Fruit fly (Drosophila melanogaster) whole organism, embryonic: ENCODE data around the gene pnt.

ENCODE experiments used
- CG10209 ChIP-seq: fragments of 200-800 bp; sonication (Bioruptor generic); optimal IDR thresholded peaks from 3 replicates; lab custom pipeline; 2017; ENCODE audit warnings: missing biosample characterization, mild to moderate bottlenecking, missing genetic modification characterization, missing genetic modification reagents
- CG10267 ChIP-seq: fragments of 200-800 bp; sonication (Bioruptor generic); optimal IDR thresholded peaks from 2 replicates; lab custom pipeline; 2018; ENCODE audit warnings: missing biosample characterization, mild to moderate bottlenecking, missing genetic modification characterization, moderate library complexity
- CG10431 ChIP-seq: fragments of 200-800 bp; sonication (Bioruptor generic); optimal IDR thresholded peaks from 3 replicates; lab custom pipeline; 2018; ENCODE audit warnings: missing biosample characterization, mild to moderate bottlenecking, missing genetic modification characterization
- CG10543 ChIP-seq: fragments of 200-800 bp; sonication (Bioruptor generic); optimal IDR thresholded peaks from 3 replicates; lab custom pipeline; 2017; ENCODE audit warnings: missing biosample characterization, mild to moderate bottlenecking, missing genetic modification characterization, moderate library complexity
- CG12769 ChIP-seq: fragments of 200-800 bp; sonication (Bioruptor generic); optimal IDR thresholded peaks from 2 replicates; lab custom pipeline; 2019; ENCODE audit warnings: missing biosample characterization, mild to moderate bottlenecking, missing genetic modification characterization, moderate library complexity
- CG14441 ChIP-seq: fragments of 200-800 bp; sonication (Bioruptor generic); IDR thresholded peaks from 2 replicates; pipeline ENCODE4 v1.3.6; 2022; ENCODE audit warnings: missing biosample characterization, missing genetic modification characterization
- CG14667 ChIP-seq: fragments of 200-800 bp; sonication (Bioruptor generic); IDR thresholded peaks from 2 replicates; pipeline ENCODE4 v1.3.6; 2022; ENCODE audit warnings: missing biosample characterization, missing genetic modification characterization
- CG16813 ChIP-seq: fragments of 200-800 bp; sonication (Bioruptor generic); IDR thresholded peaks from 3 replicates; pipeline ENCODE4 v1.3.6; 2022; ENCODE audit warnings: missing biosample characterization, missing genetic modification characterization; ENCODE audit not compliant: partially characterized antibody
- CG16863 ChIP-seq: fragments of 200-800 bp; sonication (Bioruptor generic); optimal IDR thresholded peaks from 3 replicates; lab custom pipeline; 2016; ENCODE audit warnings: missing biosample characterization, missing genetic modification characterization
- CG2199 ChIP-seq: fragments of 200-800 bp; sonication (Bioruptor generic); IDR thresholded peaks from 3 replicates; pipeline ENCODE4 v1.3.6; 2022; ENCODE audit warnings: missing biosample characterization, missing genetic modification characterization
- CG2875 ChIP-seq: fragments of 200-800 bp; sonication (Bioruptor generic); optimal IDR thresholded peaks from 2 replicates; lab custom pipeline; 2017; ENCODE audit warnings: missing biosample characterization, mild to moderate bottlenecking, missing genetic modification characterization, missing genetic modification reagents
- CG32532 ChIP-seq: fragments of 200-800 bp; sonication (Bioruptor generic); IDR thresholded peaks from 2 replicates; pipeline ENCODE4 v1.3.6; 2022; ENCODE audit warnings: missing biosample characterization, missing genetic modification characterization
- CG32767 ChIP-seq: fragments of 200-800 bp; sonication (Bioruptor generic); IDR thresholded peaks from 2 replicates; pipeline ENCODE4 v1.3.6; 2022; ENCODE audit warnings: missing biosample characterization, missing genetic modification characterization
- CG4360 ChIP-seq: fragments of 200-800 bp; sonication (Bioruptor generic); IDR thresholded peaks from 2 replicates; pipeline ENCODE4 v1.3.6; 2022; ENCODE audit warnings: missing biosample characterization, missing genetic modification characterization
- CG4854 ChIP-seq: fragments of 200-800 bp; sonication (Bioruptor generic); optimal IDR thresholded peaks from 2 replicates; lab custom pipeline; 2016; ENCODE audit warnings: missing biosample characterization, missing genetic modification characterization, inconsistent platforms
- CG5180 ChIP-seq: fragments of 200-800 bp; sonication (Bioruptor generic); optimal IDR thresholded peaks from 3 replicates; lab custom pipeline; 2017; ENCODE audit warnings: missing biosample characterization, missing genetic modification characterization, mild to moderate bottlenecking, moderate library complexity, missing genetic modification reagents
- CG8924 ChIP-seq: fragments of 200-800 bp; optimal IDR thresholded peaks from 3 replicates; lab custom pipeline; 2019; ENCODE audit warnings: missing biosample characterization, mild to moderate bottlenecking, missing genetic modification characterization, moderate library complexity
- CG9727 ChIP-seq: fragments of 200-800 bp; sonication (Bioruptor generic); optimal IDR thresholded peaks from 3 replicates; lab custom pipeline; 2017; ENCODE audit warnings: missing biosample characterization, mild to moderate bottlenecking, missing genetic modification characterization
- Deaf1 ChIP-seq: fragments of 200-800 bp; optimal IDR thresholded peaks from 3 replicates; lab custom pipeline; 2019; ENCODE audit warnings: missing biosample characterization, mild to moderate bottlenecking, missing genetic modification characterization, moderate library complexity
- Dfd ChIP-seq, 2 experiments: fragments of >200 bp; optimal IDR thresholded peaks; 2 replicates each; lab custom pipeline; 2017; ENCODE audit warnings: missing biosample characterization in 2 of 2, missing genetic modification characterization in 2 of 2
- Med ChIP-seq: fragments of 200-800 bp; sonication (Bioruptor generic); peaks from one replicate; lab custom pipeline; 2016; ENCODE audit warnings: missing biosample characterization, missing genetic modification characterization, mild to moderate bottlenecking, inconsistent platforms, moderate library complexity
- Mrtf ChIP-seq: fragments of 200-800 bp; sonication (Bioruptor generic); IDR thresholded peaks from 3 replicates; pipeline ENCODE4 v1.3.6; 2022; ENCODE audit warnings: missing biosample characterization, missing genetic modification characterization
- Ssrp ChIP-seq: fragments of 200-800 bp; sonication (Bioruptor generic); optimal IDR thresholded peaks from 2 replicates; lab custom pipeline; 2018; ENCODE audit warnings: missing biosample characterization, mild to moderate bottlenecking, missing genetic modification characterization, moderate library complexity
- Tbp ChIP-seq: fragments of >200 bp; optimal IDR thresholded peaks from 2 replicates; lab custom pipeline; 2018; ENCODE audit warnings: missing biosample characterization, missing genetic modification characterization
- Trl ChIP-seq, 3 experiments: fragments of >200 bp in 2 of 3; fragments of 200-800 bp in 1 of 3; sonication (Bioruptor generic) in 1 of 3; optimal IDR thresholded peaks; 2 replicates in 1 of 3; 3 replicates in 2 of 3; lab custom pipeline; 2016 to 2017; ENCODE audit warnings: missing biosample characterization in 1 of 3, missing genetic modification characterization in 1 of 3
- btn ChIP-seq: fragments of 200-800 bp; sonication (Bioruptor generic); optimal IDR thresholded peaks from 2 replicates; lab custom pipeline; 2016; ENCODE audit warnings: missing biosample characterization, missing genetic modification characterization
- ci ChIP-seq: fragments of 200-800 bp; sonication (Bioruptor generic); IDR thresholded peaks from 3 replicates; pipeline ENCODE4 v1.3.6; 2022; ENCODE audit warnings: missing biosample characterization, missing genetic modification characterization
- crol ChIP-seq: fragments of 200-800 bp; sonication (Bioruptor generic); IDR thresholded peaks from 2 replicates; pipeline ENCODE4 v1.3.6; 2022; ENCODE audit warnings: missing biosample characterization, missing genetic modification characterization
- dan ChIP-seq: fragments of 200-800 bp; sonication (Bioruptor generic); IDR thresholded peaks from 2 replicates; pipeline ENCODE4 v1.3.6; 2022; ENCODE audit warnings: missing biosample characterization, missing genetic modification characterization
- dati ChIP-seq: fragments of 200-800 bp; sonication (Bioruptor generic); IDR thresholded peaks from 2 replicates; pipeline ENCODE4 v1.3.6; 2022; ENCODE audit warnings: missing biosample characterization, missing genetic modification characterization
- grn ChIP-seq: fragments of 200-800 bp; sonication (Bioruptor generic); optimal IDR thresholded peaks from 3 replicates; lab custom pipeline; 2017; ENCODE audit warnings: missing biosample characterization, missing genetic modification characterization
- oc ChIP-seq: fragments of 200-800 bp; sonication (Bioruptor generic); optimal IDR thresholded peaks from 2 replicates; lab custom pipeline; 2018; ENCODE audit warnings: missing biosample characterization, mild to moderate bottlenecking, missing genetic modification characterization, moderate library complexity
- onecut ChIP-seq: fragments of 200-800 bp; sonication (Bioruptor generic); IDR thresholded peaks from 2 replicates; pipeline ENCODE4 v1.3.6; 2022; ENCODE audit warnings: missing biosample characterization, missing genetic modification characterization
- ranshi ChIP-seq: fragments of 200-800 bp; sonication (Bioruptor generic); IDR thresholded peaks from 2 replicates; pipeline ENCODE4 v1.3.6; 2022; ENCODE audit warnings: missing biosample characterization, missing genetic modification characterization
- schlank ChIP-seq: fragments of 200-800 bp; sonication (Bioruptor generic); optimal IDR thresholded peaks from 2 replicates; lab custom pipeline; 2018; ENCODE audit warnings: missing biosample characterization, mild to moderate bottlenecking, missing genetic modification characterization
- sens ChIP-seq: fragments of 200-800 bp; sonication (Bioruptor generic); peaks from one replicate; lab custom pipeline; 2016; ENCODE audit warnings: missing biosample characterization, missing genetic modification characterization
- slou ChIP-seq: fragments of 200-800 bp; sonication (Bioruptor generic); optimal IDR thresholded peaks from 3 replicates; lab custom pipeline; 2016; ENCODE audit warnings: missing biosample characterization, missing genetic modification characterization

pnt gene

DNA sequence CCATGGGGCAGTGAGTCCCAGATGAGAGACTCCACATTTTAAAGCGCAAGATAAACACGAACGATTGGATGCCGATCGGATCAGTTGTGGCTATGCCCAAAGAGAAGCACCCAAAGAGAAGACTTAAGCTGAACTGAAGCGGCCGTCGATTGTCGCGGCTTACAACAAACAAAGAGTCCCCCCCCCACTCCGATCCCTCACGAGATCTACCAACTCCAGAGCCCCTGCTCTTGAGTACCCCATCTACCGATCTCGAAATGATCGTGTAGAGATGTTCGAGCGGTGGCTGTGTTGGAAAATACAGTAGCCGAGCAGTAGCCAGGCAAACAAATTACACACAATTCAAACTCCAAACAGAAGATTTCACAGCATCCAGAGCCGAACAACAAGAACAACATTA, 20.3 kb downstream of the pnt start:
- TF ChIP-seq CG2199 (GFP tag; lab: Robert Waterston, UW), result 0 out of 3 replicates have a peak, but pooled peaks have one; percentile 49
- no peak for TF ChIP-seq CG9727 (GFP tag; lab: Kevin White, UChicago)
- peak; percentile 8 for TF ChIP-seq grn (GFP tag; lab: Kevin White, UChicago)
- no peak for TF ChIP-seq slou (GFP tag; lab: Kevin White, UChicago)
- TF ChIP-seq CG4360 (GFP tag; lab: Robert Waterston, UW), result peak; percentile 42; the same call in 1 of the 2 replicates
- peak in 1 of 2 experiments; percentile 1 for TF ChIP-seq Trl (optimal IDR thresholded peaks at IDR 0.05; lab: Kevin White, UChicago)
- TF ChIP-seq Trl (GFP tag; optimal IDR thresholded peaks at IDR 0.05; lab: Kevin White, UChicago), result no peak
- TF ChIP-seq Dfd (GFP tag; optimal IDR thresholded peaks at IDR 0.05; lab: Kevin White, UChicago), result no peak
- TF ChIP-seq ranshi (GFP tag; lab: Robert Waterston, UW), result no peak
- TF ChIP-seq oc, result peak; percentile 45
- TF ChIP-seq crol (GFP tag; lab: Robert Waterston, UW), result peak; percentile 72
- 0 out of 3 replicates have a peak, but pooled peaks have one; percentile 39 for TF ChIP-seq ci (GFP tag; lab: Robert Waterston, UW)
- TF ChIP-seq Med (GFP tag; lab: Kevin White, UChicago), result peak; percentile 23
- peak; percentile 6 for TF ChIP-seq sens
- TF ChIP-seq, all 482 proteins: peak for 9

DNA sequence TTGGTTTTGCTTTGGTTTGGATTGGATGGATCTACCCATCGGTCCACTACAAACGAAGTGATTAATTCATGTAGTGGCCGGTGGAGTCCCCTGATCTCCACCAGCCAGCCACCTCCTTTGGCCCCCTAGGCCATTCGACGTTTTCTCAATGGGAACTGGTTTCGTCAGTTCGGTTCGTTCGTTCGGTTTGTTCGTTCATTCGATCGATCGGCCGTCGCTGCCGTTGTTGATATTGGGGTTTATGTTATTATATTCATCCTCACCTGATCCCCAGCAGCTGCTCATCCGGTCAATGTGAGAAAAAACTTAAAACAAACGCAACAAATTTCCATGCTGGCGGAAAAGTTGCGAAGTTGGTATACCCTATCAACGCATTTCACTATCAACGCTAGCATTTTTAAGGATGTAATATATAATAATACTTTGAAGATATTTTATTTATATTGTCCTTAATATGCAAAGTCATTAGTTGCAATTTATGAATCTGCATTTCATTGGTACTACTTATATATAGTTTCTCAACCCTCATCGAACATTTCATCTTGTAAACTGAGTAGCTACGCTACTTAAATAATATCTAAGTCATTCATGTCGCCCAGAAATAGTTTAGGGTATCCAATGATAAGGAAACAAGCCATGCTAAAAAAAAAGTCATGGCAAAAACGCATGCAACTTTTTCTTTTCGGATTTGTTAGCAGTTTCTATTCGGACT, 22.2 kb downstream of the pnt start:
- TF ChIP-seq CG32532 (GFP tag; lab: Robert Waterston, UW) (peak; percentile 37; the same call in 1 of the 2 replicates), CG16813 (GFP tag; lab: Robert Waterston, UW) (no peak), btn (GFP tag; lab: Kevin White, UChicago) (no peak), Mrtf (GFP tag; lab: Robert Waterston, UW) (no peak), CG4854 (GFP tag; lab: Kevin White, UChicago) (no peak), CG10267 (no peak), CG14441 (GFP tag; lab: Robert Waterston, UW) (no peak), CG12769 (tag; lab: Kevin White, UChicago) (peak; percentile 32), Ssrp (tag; lab: Kevin White, UChicago) (no peak), CG16863 (no peak), CG8924 (tag; lab: Kevin White, UChicago) (no peak), Tbp (GFP tag; lab: Kevin White, UChicago) (no peak), CG10209 (GFP tag; lab: Kevin White, UChicago) (no peak), CG5180 (GFP tag; lab: Kevin White, UChicago) (peak; percentile 11), CG2875 (GFP tag; lab: Kevin White, UChicago) (no peak), CG14667 (no peak), onecut (GFP tag; lab: Robert Waterston, UW) (0 out of 2 replicates have a peak, but pooled peaks have one; percentile 30), dan (no peak), dati (no peak), CG32767 (GFP tag; lab: Robert Waterston, UW) (0 out of 2 replicates have a peak, but pooled peaks have one; percentile 15), oc (no peak), Deaf1 (tag; lab: Kevin White, UChicago) (peak; percentile 83), CG10543 (GFP tag; lab: Kevin White, UChicago) (peak; percentile 43), schlank (tag; lab: Kevin White, UChicago) (no peak), CG10431 (GFP tag; lab: Kevin White, UChicago) (no peak)
